Fruit fly (Drosophila melanogaster) whole organism, embryonic: ENCODE data around the gene Ptp99A.

ENCODE experiments used
- Atf3 ChIP-seq: fragments of 200-800 bp; sonication (Bioruptor generic); optimal IDR thresholded peaks from 3 replicates; lab custom pipeline; 2016; ENCODE audit warnings: missing biosample characterization, missing genetic modification characterization
- BtbVII ChIP-seq: fragments of 200-800 bp; sonication (Bioruptor generic); optimal IDR thresholded peaks from 3 replicates; lab custom pipeline; 2017; ENCODE audit warnings: missing biosample characterization, mild to moderate bottlenecking, missing genetic modification characterization
- CG10321 ChIP-seq: fragments of 200-800 bp; sonication (Bioruptor generic); IDR thresholded peaks from 2 replicates; pipeline ENCODE4 v1.3.6; 2022; ENCODE audit warnings: missing biosample characterization, missing genetic modification characterization
- CG10366 ChIP-seq: fragments of 200-800 bp; sonication (Bioruptor generic); IDR thresholded peaks from 2 replicates; pipeline ENCODE4 v1.3.6; 2022; ENCODE audit warnings: missing biosample characterization, missing genetic modification characterization
- CG11560 ChIP-seq: fragments of 200-800 bp; sonication (Bioruptor generic); IDR thresholded peaks from 3 replicates; pipeline ENCODE4 v1.3.6; 2022; ENCODE audit warnings: missing biosample characterization, missing genetic modification characterization
- CG12236 ChIP-seq: fragments of 200-800 bp; sonication (Bioruptor generic); optimal IDR thresholded peaks from 2 replicates; lab custom pipeline; 2016; ENCODE audit warnings: missing biosample characterization, missing genetic modification characterization
- CG17802 ChIP-seq: fragments of 200-800 bp; sonication (Bioruptor generic); optimal IDR thresholded peaks from 2 replicates; lab custom pipeline; 2018; ENCODE audit warnings: missing biosample characterization, mild to moderate bottlenecking, missing genetic modification characterization, moderate library complexity
- CG30020 ChIP-seq: fragments of 200-800 bp; optimal IDR thresholded peaks from 2 replicates; lab custom pipeline; 2019; ENCODE audit warnings: missing biosample characterization, mild to moderate bottlenecking, missing genetic modification characterization, moderate library complexity
- CG3726 ChIP-seq: fragments of 200-800 bp; sonication (Bioruptor generic); IDR thresholded peaks from 3 replicates; pipeline ENCODE4, ENCODE4 v1.3.6; 2022; ENCODE audit warnings: missing biosample characterization, missing genetic modification characterization
- CG4424 ChIP-seq: fragments of 200-800 bp; sonication (Bioruptor generic); optimal IDR thresholded peaks from 3 replicates; lab custom pipeline; 2016; ENCODE audit warnings: missing biosample characterization, missing genetic modification characterization
- CG7987 ChIP-seq: fragments of 200-800 bp; sonication (Bioruptor generic); optimal IDR thresholded peaks from 2 replicates; lab custom pipeline; 2018; ENCODE audit warnings: missing biosample characterization, mild to moderate bottlenecking, missing genetic modification characterization, moderate library complexity
- CG8089 ChIP-seq: fragments of 200-800 bp; sonication (Bioruptor generic); optimal IDR thresholded peaks from 3 replicates; lab custom pipeline; 2016; ENCODE audit warnings: missing biosample characterization, missing genetic modification characterization
- CG8281 ChIP-seq: fragments of 200-800 bp; sonication (Bioruptor generic); optimal IDR thresholded peaks from 2 replicates; lab custom pipeline; 2018; ENCODE audit warnings: missing biosample characterization, mild to moderate bottlenecking, missing genetic modification characterization, moderate library complexity
- CG8478 ChIP-seq: fragments of >200 bp; optimal IDR thresholded peaks from 2 replicates; lab custom pipeline; 2018
- CTCF ChIP-seq: fragments of 200-800 bp; sonication (Bioruptor generic); optimal IDR thresholded peaks from 2 replicates; lab custom pipeline; 2017; ENCODE audit warnings: missing biosample characterization, mild to moderate bottlenecking, missing genetic modification characterization, moderate library complexity
- Chrac-16 ChIP-seq: fragments of 200-800 bp; sonication (Bioruptor generic); optimal IDR thresholded peaks from 3 replicates; lab custom pipeline; 2016; ENCODE audit warnings: missing biosample characterization, missing genetic modification characterization
- CkIIα-i1 ChIP-seq: fragments of 200-800 bp; sonication (Bioruptor generic); IDR thresholded peaks from 2 replicates; pipeline ENCODE4 v1.3.6; 2022; ENCODE audit warnings: missing biosample characterization, missing genetic modification characterization
- Deaf1 ChIP-seq: fragments of 200-800 bp; optimal IDR thresholded peaks from 3 replicates; lab custom pipeline; 2019; ENCODE audit warnings: missing biosample characterization, mild to moderate bottlenecking, missing genetic modification characterization, moderate library complexity
- Dek ChIP-seq: fragments of 200-800 bp; sonication (Bioruptor generic); optimal IDR thresholded peaks from 3 replicates; lab custom pipeline; 2019; ENCODE audit warnings: missing biosample characterization, mild to moderate bottlenecking, missing genetic modification characterization, moderate library complexity
- E2f1 ChIP-seq: fragments of 200-800 bp; sonication (Bioruptor generic); IDR thresholded peaks from 2 replicates; pipeline ENCODE4 v1.3.6; 2022; ENCODE audit warnings: missing biosample characterization, missing genetic modification characterization
- ERR ChIP-seq: fragments of 200-800 bp; sonication (Bioruptor generic); optimal IDR thresholded peaks from 2 replicates; lab custom pipeline; 2016; ENCODE audit warnings: missing biosample characterization, missing genetic modification characterization
- Hmr ChIP-seq: fragments of 200-800 bp; sonication (Bioruptor generic); optimal IDR thresholded peaks from 3 replicates; lab custom pipeline; 2017; ENCODE audit warnings: mild to moderate bottlenecking, missing biosample characterization, missing genetic modification reagents, missing genetic modification characterization
- Hr51 ChIP-seq, 2 experiments: fragments of 200-800 bp; sonication (Bioruptor generic); optimal IDR thresholded peaks; 2 replicates in 1 of 2; 3 replicates in 1 of 2; lab custom pipeline; 2016 to 2018; ENCODE audit warnings: missing biosample characterization in 2 of 2, missing genetic modification characterization in 2 of 2, mild to moderate bottlenecking in 1 of 2, moderate library complexity in 1 of 2
- Kr ChIP-seq: fragments of 200-800 bp; sonication (Bioruptor generic); optimal IDR thresholded peaks from 2 replicates; lab custom pipeline; 2017; ENCODE audit warnings: missing biosample characterization, mild to moderate bottlenecking, missing genetic modification characterization
- Lhr ChIP-seq: fragments of 200-800 bp; sonication (Bioruptor generic); optimal IDR thresholded peaks from 3 replicates; lab custom pipeline; 2017; ENCODE audit warnings: mild to moderate bottlenecking, missing biosample characterization, missing genetic modification reagents, missing genetic modification characterization
- Lpt ChIP-seq: fragments of >200 bp; optimal IDR thresholded peaks from 2 replicates; lab custom pipeline; 2018; ENCODE audit warnings: missing biosample characterization, missing genetic modification characterization
- Meics ChIP-seq: fragments of 200-800 bp; sonication (Bioruptor generic); optimal IDR thresholded peaks from 2 replicates; lab custom pipeline; 2017; ENCODE audit warnings: missing biosample characterization, mild to moderate bottlenecking, missing genetic modification characterization
- Ptx1 ChIP-seq: fragments of 200-800 bp; sonication (Bioruptor generic); IDR thresholded peaks from 2 replicates; pipeline ENCODE4 v1.3.6; 2022; ENCODE audit warnings: missing biosample characterization, missing genetic modification characterization
- Side ChIP-seq: fragments of 200-800 bp; sonication (Bioruptor generic); optimal IDR thresholded peaks from 2 replicates; lab custom pipeline; 2016; ENCODE audit warnings: missing biosample characterization, missing genetic modification characterization
- Sry-δ ChIP-seq: fragments of 200-800 bp; sonication (Bioruptor generic); optimal IDR thresholded peaks from 2 replicates; lab custom pipeline; 2016; ENCODE audit warnings: missing biosample characterization, missing genetic modification characterization
- Xrp1 ChIP-seq: fragments of 200-800 bp; sonication (Bioruptor generic); IDR thresholded peaks from 2 replicates; pipeline ENCODE4 v1.3.6; 2022; ENCODE audit warnings: missing biosample characterization, missing genetic modification characterization
- al ChIP-seq: fragments of 200-800 bp; sonication (Bioruptor generic); IDR thresholded peaks from 2 replicates; pipeline ENCODE4 v1.3.6; 2022; ENCODE audit warnings: missing biosample characterization, missing genetic modification characterization
- az2 ChIP-seq: fragments of 200-800 bp; sonication (Bioruptor generic); optimal IDR thresholded peaks from 3 replicates; lab custom pipeline; 2016; ENCODE audit warnings: missing biosample characterization, missing genetic modification characterization
- bbx ChIP-seq: fragments of 200-800 bp; sonication (Bioruptor generic); IDR thresholded peaks from 2 replicates; pipeline ENCODE4 v1.3.6; 2022; ENCODE audit warnings: missing biosample characterization, missing genetic modification characterization; ENCODE audit not compliant: partially characterized antibody
- bigmax ChIP-seq: fragments of 200-800 bp; sonication (Bioruptor generic); optimal IDR thresholded peaks from 2 replicates; lab custom pipeline; 2018; ENCODE audit warnings: missing biosample characterization, mild to moderate bottlenecking, missing genetic modification characterization
- br ChIP-seq: fragments of >200 bp; optimal IDR thresholded peaks from 2 replicates; lab custom pipeline; 2017
- dimm ChIP-seq: fragments of 200-800 bp; sonication (Bioruptor generic); IDR thresholded peaks from 2 replicates; pipeline ENCODE4 v1.3.6; 2022; ENCODE audit warnings: missing biosample characterization, missing genetic modification characterization
- en ChIP-seq: fragments of 200-800 bp; sonication (Bioruptor generic); optimal IDR thresholded peaks from 2 replicates; lab custom pipeline; 2016; ENCODE audit warnings: missing biosample characterization, missing genetic modification characterization
- esg ChIP-seq: fragments of 200-800 bp; sonication (Bioruptor generic); conservative IDR thresholded peaks from 2 replicates; pipeline ENCODE4 v1.3.6; 2022; ENCODE audit warnings: missing biosample characterization, missing genetic modification characterization
- eve ChIP-seq, 2 experiments: fragments of >200 bp; optimal IDR thresholded peaks; 2 replicates each; lab custom pipeline; 2017; ENCODE audit warnings: missing biosample characterization in 2 of 2, missing genetic modification characterization in 2 of 2
- ewg ChIP-seq: fragments of 200-800 bp; sonication (Bioruptor generic); optimal IDR thresholded peaks from 3 replicates; lab custom pipeline; 2017; ENCODE audit warnings: mild to moderate bottlenecking, missing biosample characterization, missing genetic modification reagents, missing genetic modification characterization
- exex ChIP-seq: fragments of 200-800 bp; sonication (Bioruptor generic); optimal IDR thresholded peaks from 4 replicates; lab custom pipeline; 2018; ENCODE audit warnings: missing biosample characterization, mild to moderate bottlenecking, missing genetic modification characterization, moderate library complexity
- ftz-f1 ChIP-seq: fragments of 200-800 bp; sonication (Bioruptor generic); optimal IDR thresholded peaks from 2 replicates; lab custom pipeline; 2016; ENCODE audit warnings: missing biosample characterization, missing genetic modification characterization
- gcm ChIP-seq: fragments of 200-800 bp; sonication (Bioruptor generic); optimal IDR thresholded peaks from 2 replicates; lab custom pipeline; 2019; ENCODE audit warnings: missing biosample characterization, mild to moderate bottlenecking, missing genetic modification characterization, moderate library complexity
- oc ChIP-seq: fragments of 200-800 bp; sonication (Bioruptor generic); optimal IDR thresholded peaks from 2 replicates; lab custom pipeline; 2018; ENCODE audit warnings: missing biosample characterization, mild to moderate bottlenecking, missing genetic modification characterization, moderate library complexity
- odd ChIP-seq: fragments of 200-800 bp; sonication (Bioruptor generic); optimal IDR thresholded peaks from 2 replicates; lab custom pipeline; 2017; ENCODE audit warnings: missing biosample characterization, mild to moderate bottlenecking, missing genetic modification characterization
- sim ChIP-seq: fragments of 200-800 bp; sonication (Bioruptor generic); IDR thresholded peaks from 2 replicates; pipeline ENCODE4 v1.3.6; 2022; ENCODE audit warnings: missing biosample characterization, missing genetic modification characterization
- slp2 ChIP-seq: fragments of 200-800 bp; sonication (Bioruptor generic); optimal IDR thresholded peaks from 2 replicates; lab custom pipeline; 2016; ENCODE audit warnings: missing biosample characterization, missing genetic modification characterization
- sob ChIP-seq: fragments of 200-800 bp; sonication (Bioruptor generic); IDR thresholded peaks from 2 replicates; pipeline ENCODE4 v1.3.6; 2022; ENCODE audit warnings: missing biosample characterization, missing genetic modification characterization
- stwl ChIP-seq: fragments of 200-800 bp; sonication (Bioruptor generic); optimal IDR thresholded peaks from 3 replicates; lab custom pipeline; 2018; ENCODE audit warnings: missing biosample characterization, mild to moderate bottlenecking, missing genetic modification characterization, moderate library complexity
- toy ChIP-seq: fragments of 200-800 bp; sonication (Bioruptor generic); IDR thresholded peaks from 2 replicates; pipeline ENCODE4 v1.3.6; 2022; ENCODE audit warnings: missing biosample characterization, missing genetic modification characterization
- trh ChIP-seq: fragments of 200-800 bp; sonication (Bioruptor generic); optimal IDR thresholded peaks from 2 replicates; lab custom pipeline; 2016; ENCODE audit warnings: missing biosample characterization, missing genetic modification characterization
- zen2 ChIP-seq: fragments of 200-800 bp; sonication (Bioruptor generic); IDR thresholded peaks from 3 replicates; pipeline ENCODE4 v1.3.6; 2022; ENCODE audit warnings: missing biosample characterization, missing genetic modification characterization; ENCODE audit not compliant: partially characterized antibody

Ptp99A gene

dm6 chr3R:29489209-29489608, 111.8 kb downstream of the Ptp99A start, which contains the start of the genes CG2321 and CG2006 (continued):
- no peak for TF ChIP-seq br (lab: Kevin White, UChicago)
- TF ChIP-seq Ptx1 (GFP tag; lab: Robert Waterston, UW): peak; percentile 68
- TF ChIP-seq slp2 (GFP tag; lab: Kevin White, UChicago): peak; percentile 12
- peak; percentile 63 for TF ChIP-seq CG10366 (GFP tag; lab: Robert Waterston, UW)
- TF ChIP-seq az2 (GFP tag; lab: Kevin White, UChicago): peak; percentile 40
- TF ChIP-seq esg (GFP tag; lab: Robert Waterston, UW): 0 out of 2 replicates have a peak, but pooled peaks have one; percentile 6
- TF ChIP-seq CG8478: no peak
- no peak for TF ChIP-seq dimm (GFP tag; lab: Robert Waterston, UW)
- no peak for TF ChIP-seq eve (GFP tag; optimal IDR thresholded peaks at IDR 0.05; lab: Kevin White, UChicago)
- peak; percentile 71 for TF ChIP-seq bbx
- peak; percentile 66 for TF ChIP-seq Hmr (GFP tag; lab: Kevin White, UChicago)
- TF ChIP-seq CTCF: peak; percentile 80
- TF ChIP-seq toy (GFP tag; lab: Robert Waterston, UW): no peak
- peak; percentile 59 for TF ChIP-seq Chrac-16 (GFP tag; lab: Kevin White, UChicago)
- no peak for TF ChIP-seq CG12236 (GFP tag; lab: Kevin White, UChicago)
- no peak for TF ChIP-seq BtbVII
- no peak for TF ChIP-seq Lpt (GFP tag; lab: Kevin White, UChicago)
- TF ChIP-seq Kr: no peak
- peak; percentile 61 for TF ChIP-seq Dek (tag; lab: Kevin White, UChicago)
- no peak for TF ChIP-seq CG3726 (GFP tag; lab: Robert Waterston, UW)
- TF ChIP-seq sob (GFP tag; lab: Robert Waterston, UW): peak; percentile 55
- TF ChIP-seq ewg (GFP tag; lab: Kevin White, UChicago): peak; percentile 91
- TF ChIP-seq bigmax: peak; percentile 23
- no peak for TF ChIP-seq CG10321 (GFP tag; lab: Robert Waterston, UW)
- TF ChIP-seq CG17802: no peak
- no peak for TF ChIP-seq en (GFP tag; lab: Kevin White, UChicago)
- no peak for TF ChIP-seq CG7987 (GFP tag; lab: Kevin White, UChicago)
- no peak; the same call in 2 of the 3 replicates for TF ChIP-seq zen2
- TF ChIP-seq Deaf1 (tag; lab: Kevin White, UChicago): no peak
- TF ChIP-seq odd (GFP tag; lab: Kevin White, UChicago): no peak
- no peak for TF ChIP-seq CG8089 (GFP tag; lab: Kevin White, UChicago)
- no peak for TF ChIP-seq gcm
- no peak for TF ChIP-seq CkIIα-i1
- TF ChIP-seq CG8281 (tag; lab: Kevin White, UChicago): no peak
- TF ChIP-seq ftz-f1 (GFP tag; lab: Kevin White, UChicago): peak; percentile 41
- TF ChIP-seq trh (GFP tag; lab: Kevin White, UChicago): peak; percentile 32
- TF ChIP-seq oc (tag; lab: Kevin White, UChicago): no peak
- TF ChIP-seq Lhr (GFP tag; lab: Kevin White, UChicago): peak; percentile 77
- TF ChIP-seq sim (GFP tag; lab: Robert Waterston, UW): no peak
- peak; percentile 97 for TF ChIP-seq stwl
- no peak for TF ChIP-seq exex (tag; lab: Kevin White, UChicago)
- TF ChIP-seq CG4424 (GFP tag; lab: Kevin White, UChicago): no peak
- TF ChIP-seq al (GFP tag; lab: Robert Waterston, UW): peak; percentile 41; the same call in 1 of the 2 replicates
- peak in 1 of 2 experiments; percentile 15 for TF ChIP-seq Hr51 (GFP tag; optimal IDR thresholded peaks at IDR 0.05; lab: Kevin White, UChicago)
- TF ChIP-seq E2f1 (GFP tag; lab: Robert Waterston, UW): peak; percentile 46; the same call in 1 of the 2 replicates
- TF ChIP-seq Side: peak; percentile 22
- no peak for TF ChIP-seq CG11560 (tag; lab: Robert Waterston, UW)
- TF ChIP-seq Atf3 (GFP tag; lab: Kevin White, UChicago): no peak
- peak; percentile 66 for TF ChIP-seq Sry-δ
- TF ChIP-seq ERR (GFP tag; lab: Kevin White, UChicago): no peak
- peak; percentile 56 for TF ChIP-seq CG30020
- TF ChIP-seq Meics (GFP tag; lab: Kevin White, UChicago): peak; percentile 10
- peak; percentile 79 for TF ChIP-seq Xrp1 (GFP tag; lab: Robert Waterston, UW)
